Worm (Caenorhabditis elegans) whole organism, L4 larva: ENCODE measurements around the gene C52E4.12.

ENCODE experiments used
- F26F4.8 ChIP-seq: fragments of 200-800 bp; sonication (Bioruptor generic); conservative IDR thresholded peaks from 2 replicates; pipeline ENCODE4 v1.3.6; 2022; ENCODE audit warnings: missing genetic modification characterization, missing compliant biosample characterization
- F44E2.7 ChIP-seq: fragments of 200-800 bp; sonication (Bioruptor generic); IDR thresholded peaks from 2 replicates; pipeline ENCODE4 v2.1.2; 2022; ENCODE audit warnings: missing genetic modification characterization, missing compliant biosample characterization
- F49E8.2 ChIP-seq: sonication (generic microtip); optimal IDR thresholded peaks from 2 replicates; lab custom pipeline; 2016; ENCODE audit warnings: missing compliant biosample characterization, mild to moderate bottlenecking, missing genetic modification characterization, borderline replicate concordance
- R02D3.7 ChIP-seq: fragments of 150-350 bp; sonication (generic microtip); optimal IDR thresholded peaks from 3 replicates; lab custom pipeline; 2014; ENCODE audit warnings: missing biosample characterization, missing genetic modification characterization
- T26A8.4 ChIP-seq: fragments of 200-800 bp; sonication (Bioruptor generic); IDR thresholded peaks from 2 replicates; pipeline ENCODE4 v1.3.6; 2022; ENCODE audit warnings: missing genetic modification characterization, missing compliant biosample characterization
- Y105C5A.15 ChIP-seq: fragments of 200-800 bp; sonication (Bioruptor generic); IDR thresholded peaks from 2 replicates; pipeline ENCODE4 v1.3.6; 2022; ENCODE audit warnings: missing genetic modification characterization, missing compliant biosample characterization
- Y5F2A.4 ChIP-seq: fragments of 200-800 bp; sonication (Bioruptor generic); optimal IDR thresholded peaks from 2 replicates; lab custom pipeline; 2018; ENCODE audit warnings: mild to moderate bottlenecking, missing genetic modification characterization, missing compliant biosample characterization
- Y75B8A.6 ChIP-seq: fragments of 200-800 bp; sonication (Bioruptor generic); IDR thresholded peaks from 2 replicates; pipeline ENCODE4 v1.3.6; 2022; ENCODE audit warnings: missing genetic modification reagents, missing genetic modification characterization, missing compliant biosample characterization
- ZK337.2 ChIP-seq: fragments of 200-800 bp; sonication (Bioruptor generic); IDR thresholded peaks from 2 replicates; pipeline ENCODE4 v1.3.6; 2022; ENCODE audit warnings: missing genetic modification reagents, missing genetic modification characterization, missing compliant biosample characterization
- aly-2 ChIP-seq: sonication (generic microtip); optimal IDR thresholded peaks from 2 replicates; lab custom pipeline; 2018; ENCODE audit warnings: missing biosample characterization, missing genetic modification characterization
- ama-1 ChIP-seq: fragments of 150-350 bp; optimal IDR thresholded peaks from 2 replicates; lab custom pipeline; 2014; ENCODE audit warnings: inconsistent platforms, mixed read lengths
- arid-1 ChIP-seq: fragments of 200-800 bp; sonication (Bioruptor generic); conservative IDR thresholded peaks from 2 replicates; pipeline ENCODE4 v1.3.6; 2022; ENCODE audit warnings: missing genetic modification reagents, missing genetic modification characterization, missing compliant biosample characterization
- attf-4 ChIP-seq: sonication (generic microtip); optimal IDR thresholded peaks from 3 replicates; lab custom pipeline; 2017; ENCODE audit warnings: missing biosample characterization, missing genetic modification characterization
- ceh-20 ChIP-seq: fragments of 200-800 bp; sonication (Bioruptor generic); IDR thresholded peaks from 2 replicates; pipeline ENCODE4 v1.3.6; 2022; ENCODE audit warnings: missing genetic modification reagents, missing genetic modification characterization, missing compliant biosample characterization
- ceh-28 ChIP-seq: fragments of 150-350 bp; optimal IDR thresholded peaks from 2 replicates; lab custom pipeline; 2014; ENCODE audit warnings: missing biosample characterization, missing genetic modification reagents, missing genetic modification characterization
- ceh-32 ChIP-seq: sonication (generic microtip); optimal IDR thresholded peaks from 2 replicates; lab custom pipeline; 2016; ENCODE audit warnings: mild to moderate bottlenecking, missing genetic modification characterization, missing compliant biosample characterization; ENCODE audit not compliant: poor library complexity
- cey-2 ChIP-seq: sonication (generic microtip); optimal IDR thresholded peaks from 3 replicates; lab custom pipeline; 2017; ENCODE audit warnings: missing genetic modification characterization, mild to moderate bottlenecking, missing compliant biosample characterization, antibody characterized with exemption, borderline replicate concordance; ENCODE audit not compliant: insufficient read depth
- daf-12 ChIP-seq: fragments of 150-350 bp; optimal IDR thresholded peaks from 2 replicates; lab custom pipeline; 2014; ENCODE audit warnings: missing biosample characterization, missing genetic modification reagents, missing genetic modification characterization
- daf-16 ChIP-seq, 3 experiments: sonication (generic microtip); optimal IDR thresholded peaks; 2 replicates each; lab custom pipeline; 2016 to 2017; ENCODE audit warnings: missing genetic modification characterization in 3 of 3, missing genetic modification reagents in 3 of 3, mild to moderate bottlenecking in 2 of 3, missing compliant biosample characterization in 2 of 3, missing biosample characterization in 1 of 3, moderate library complexity in 1 of 3
- daf-19 ChIP-seq: fragments of 200-800 bp; sonication (Bioruptor generic); conservative IDR thresholded peaks from 2 replicates; pipeline ENCODE4 v1.3.6; 2022; ENCODE audit warnings: missing genetic modification characterization, missing compliant biosample characterization
- daf-8 ChIP-seq: fragments of 200-800 bp; sonication (Bioruptor generic); IDR thresholded peaks from 2 replicates; pipeline ENCODE4 v1.3.6; 2022; ENCODE audit warnings: missing genetic modification characterization, missing compliant biosample characterization
- dmd-6 ChIP-seq: fragments of 200-800 bp; sonication (Bioruptor generic); IDR thresholded peaks from 2 replicates; pipeline ENCODE4 v1.3.6; 2022; ENCODE audit warnings: missing genetic modification reagents, missing genetic modification characterization, missing compliant biosample characterization
- duxl-1 ChIP-seq: sonication (generic microtip); optimal IDR thresholded peaks from 2 replicates; lab custom pipeline; 2016; ENCODE audit warnings: mild to moderate bottlenecking, missing genetic modification characterization, moderate library complexity, missing compliant biosample characterization; ENCODE audit not compliant: poor library complexity
- dve-1 ChIP-seq: sonication (generic microtip); optimal IDR thresholded peaks from 2 replicates; lab custom pipeline; 2017; ENCODE audit warnings: antibody characterized with exemption, mild to moderate bottlenecking, missing genetic modification characterization, missing compliant biosample characterization; ENCODE audit not compliant: insufficient read depth
- egl-43 ChIP-seq: fragments of 200-800 bp; sonication (Bioruptor generic); IDR thresholded peaks from 2 replicates; pipeline ENCODE4 v1.3.6; 2022; ENCODE audit warnings: missing genetic modification reagents, missing genetic modification characterization, missing compliant biosample characterization
- gei-8 ChIP-seq: fragments of 200-800 bp; sonication (Bioruptor generic); optimal IDR thresholded peaks from 2 replicates; lab custom pipeline; 2018; ENCODE audit warnings: mild to moderate bottlenecking, missing genetic modification characterization, missing compliant biosample characterization
- hlh-11 ChIP-seq: fragments of 200-800 bp; sonication (Bioruptor generic); optimal IDR thresholded peaks from 2 replicates; lab custom pipeline; 2018; ENCODE audit warnings: mild to moderate bottlenecking, missing genetic modification characterization, missing compliant biosample characterization
- hlh-30 ChIP-seq: sonication (generic microtip); optimal IDR thresholded peaks from 2 replicates; lab custom pipeline; 2017; ENCODE audit warnings: antibody characterized with exemption, mild to moderate bottlenecking, missing genetic modification characterization, missing compliant biosample characterization; ENCODE audit not compliant: insufficient read depth
- lsy-2 ChIP-seq, 2 experiments: fragments of 150-350 bp in 1 of 2; sonication (generic microtip) in 1 of 2; optimal IDR thresholded peaks; 2 replicates each; lab custom pipeline; 2014 to 2017; ENCODE audit warnings: missing biosample characterization in 2 of 2, missing genetic modification characterization in 2 of 2
- madf-9 ChIP-seq: fragments of 200-800 bp; sonication (Bioruptor generic); conservative IDR thresholded peaks from 2 replicates; pipeline ENCODE4 v1.3.6; 2022; ENCODE audit warnings: missing genetic modification reagents, missing genetic modification characterization, missing compliant biosample characterization
- nhr-10 ChIP-seq: fragments of 150-350 bp; optimal IDR thresholded peaks from 2 replicates; lab custom pipeline; 2014; ENCODE audit warnings: missing biosample characterization, missing genetic modification characterization
- nhr-111 ChIP-seq: fragments of 200-800 bp; sonication (Bioruptor generic); optimal IDR thresholded peaks from 2 replicates; lab custom pipeline; 2018; ENCODE audit warnings: mild to moderate bottlenecking, missing genetic modification characterization, missing compliant biosample characterization
- nhr-237 ChIP-seq: sonication (generic microtip); optimal IDR thresholded peaks from 2 replicates; lab custom pipeline; 2017; ENCODE audit warnings: missing biosample characterization, missing genetic modification characterization
- nhr-28 ChIP-seq: fragments of 150-350 bp; optimal IDR thresholded peaks from 2 replicates; lab custom pipeline; 2014; ENCODE audit warnings: missing biosample characterization, missing genetic modification characterization
- nhr-41 ChIP-seq: fragments of 200-800 bp; sonication (Bioruptor generic); IDR thresholded peaks from 2 replicates; pipeline ENCODE4 v1.3.6; 2022; ENCODE audit warnings: missing genetic modification reagents, missing genetic modification characterization, missing compliant biosample characterization
- nhr-42 ChIP-seq: fragments of 200-800 bp; sonication (Bioruptor generic); IDR thresholded peaks from 2 replicates; pipeline ENCODE4 v1.3.6; 2022; ENCODE audit warnings: missing genetic modification characterization, missing compliant biosample characterization
- nhr-48 ChIP-seq: sonication (generic microtip); optimal IDR thresholded peaks from 2 replicates; lab custom pipeline; 2016; ENCODE audit warnings: mild to moderate bottlenecking, missing genetic modification characterization, missing compliant biosample characterization
- nhr-76 ChIP-seq: fragments of 150-350 bp; optimal IDR thresholded peaks from 2 replicates; lab custom pipeline; 2014; ENCODE audit warnings: missing biosample characterization, missing genetic modification characterization
- nhr-77 ChIP-seq: fragments of 150-350 bp; optimal IDR thresholded peaks from 2 replicates; lab custom pipeline; 2014; ENCODE audit warnings: missing biosample characterization, missing genetic modification characterization
- pqm-1 ChIP-seq: sonication (generic microtip); optimal IDR thresholded peaks from 2 replicates; lab custom pipeline; 2017; ENCODE audit warnings: missing biosample characterization, missing genetic modification characterization
- saeg-2 ChIP-seq: fragments of 200-800 bp; sonication (Bioruptor generic); IDR thresholded peaks from 2 replicates; pipeline ENCODE4 v1.3.6; 2022; ENCODE audit warnings: missing genetic modification reagents, missing genetic modification characterization, missing compliant biosample characterization
- set-16 ChIP-seq: fragments of 200-800 bp; sonication (Bioruptor generic); IDR thresholded peaks from 2 replicates; pipeline ENCODE4 v1.3.6; 2022; ENCODE audit warnings: missing genetic modification reagents, missing genetic modification characterization, missing compliant biosample characterization
- snpc-1.2 ChIP-seq: fragments of 200-800 bp; sonication (Bioruptor generic); IDR thresholded peaks from 2 replicates; pipeline ENCODE4 v1.3.6; 2022; ENCODE audit warnings: missing genetic modification reagents, missing genetic modification characterization, missing compliant biosample characterization
- snpc-4 ChIP-seq: fragments of 150-350 bp; optimal IDR thresholded peaks from 2 replicates; lab custom pipeline; 2014; ENCODE audit warnings: missing biosample characterization, missing genetic modification characterization
- spr-3 ChIP-seq: fragments of 200-800 bp; sonication (Bioruptor generic); optimal IDR thresholded peaks from 2 replicates; lab custom pipeline; 2018; ENCODE audit warnings: mild to moderate bottlenecking, missing genetic modification characterization, missing compliant biosample characterization
- unc-130 ChIP-seq: sonication (generic microtip); optimal IDR thresholded peaks from 2 replicates; lab custom pipeline; 2016; ENCODE audit warnings: missing genetic modification reagents, missing genetic modification characterization, missing compliant biosample characterization
- unc-62 ChIP-seq, 3 experiments: fragments of 150-350 bp in 1 of 3; sonication (generic microtip); optimal IDR thresholded peaks in 2 of 3; peaks in 1 of 3; 1 replicate in 1 of 3; 2 replicates in 2 of 3; lab custom pipeline; 2014 to 2017; ENCODE audit warnings: missing biosample characterization in 3 of 3, missing genetic modification characterization in 3 of 3, missing genetic modification reagents in 3 of 3, missing genotype in 1 of 3
- vab-7 ChIP-seq: fragments of 200-800 bp; sonication (Bioruptor generic); IDR thresholded peaks from 2 replicates; pipeline ENCODE4 v1.3.6; 2022; ENCODE audit warnings: missing genetic modification reagents, missing genetic modification characterization, missing compliant biosample characterization
- zip-2 ChIP-seq: fragments of 150-350 bp; optimal IDR thresholded peaks from 2 replicates; lab custom pipeline; 2014; ENCODE audit warnings: missing biosample characterization, missing genetic modification characterization
- ztf-11 ChIP-seq: fragments of 150-350 bp; optimal IDR thresholded peaks from 2 replicates; lab custom pipeline; 2014; ENCODE audit warnings: missing biosample characterization, missing genetic modification characterization
- ztf-7 ChIP-seq: fragments of 150-350 bp; optimal IDR thresholded peaks from 2 replicates; lab custom pipeline; 2014; ENCODE audit warnings: missing biosample characterization, missing genetic modification characterization

C52E4.12 gene

ce11 chrV:11975233-11975632 is 20.7 kb upstream of the C52E4.12 start, which contains the start of gene cpr-1:
Gene cpr-1 (plus strand): TSS chrV:11975551.
- TF ChIP-seq ceh-28 (tag; lab: Kevin White, UChicago), result no peak
- no peak for TF ChIP-seq snpc-4
- no peak for TF ChIP-seq daf-12 (tag; lab: Kevin White, UChicago)
- no peak for TF ChIP-seq F49E8.2 (tag; lab: Kevin White, UChicago)
- TF ChIP-seq Y105C5A.15 (GFP tag; lab: Robert Waterston, UW), result no peak
- no peak for TF ChIP-seq Y5F2A.4 (GFP tag; lab: Kevin White, UChicago)
- TF ChIP-seq ztf-11 (tag; lab: Kevin White, UChicago), result no peak
- no peak for TF ChIP-seq snpc-1.2 (GFP tag; lab: Robert Waterston, UW)
- TF ChIP-seq vab-7 (GFP tag; lab: Robert Waterston, UW), result no peak
- no peak for TF ChIP-seq lsy-2 (tag; optimal IDR thresholded peaks at IDR 0.05; lab: Kevin White, UChicago)
- peak; percentile 92 for TF ChIP-seq dmd-6 (GFP tag; lab: Robert Waterston, UW)
- peak; percentile 87 for TF ChIP-seq hlh-11 (tag; lab: Kevin White, UChicago)
- TF ChIP-seq ceh-20 (GFP tag; lab: Robert Waterston, UW), result no peak
- peak; percentile 65 for TF ChIP-seq dve-1
- no peak for TF ChIP-seq zip-2 (tag; lab: Kevin White, UChicago)
- no peak for TF ChIP-seq nhr-42 (GFP tag; lab: Robert Waterston, UW)
- TF ChIP-seq R02D3.7 (tag; lab: Kevin White, UChicago), result no peak
- no peak for TF ChIP-seq daf-16 (GFP tag; optimal IDR thresholded peaks at IDR 0.05; lab: Kevin White, UChicago)
- TF ChIP-seq daf-16 (tag; optimal IDR thresholded peaks at IDR 0.05; lab: Kevin White, UChicago), result peak; percentile 42
- TF ChIP-seq unc-62 (GFP tag; optimal IDR thresholded peaks at IDR 0.05 in 1 of 2; lab: Kevin White, UChicago), result peak in 1 of 2 experiments; percentile 75
- no peak for TF ChIP-seq unc-62 (tag; optimal IDR thresholded peaks at IDR 0.05; lab: Kevin White, UChicago)
- TF ChIP-seq nhr-111 (GFP tag; lab: Kevin White, UChicago), result no peak
- TF ChIP-seq nhr-28, result peak; percentile 69
- peak; percentile 25 for TF ChIP-seq nhr-77
- no peak; the same call in 1 of the 2 replicates for TF ChIP-seq nhr-41 (GFP tag; lab: Robert Waterston, UW)
- no peak for TF ChIP-seq ama-1
- TF ChIP-seq daf-19, result no peak
- TF ChIP-seq madf-9 (GFP tag; lab: Robert Waterston, UW), result no peak
- TF ChIP-seq nhr-48 (tag; lab: Kevin White, UChicago), result peak; percentile 69
- no peak for TF ChIP-seq duxl-1 (tag; lab: Kevin White, UChicago)
- TF ChIP-seq ceh-32 (tag; lab: Kevin White, UChicago), result no peak
- TF ChIP-seq pqm-1 (tag; lab: Kevin White, UChicago), result peak; percentile 77
- TF ChIP-seq daf-8, result no peak
- no peak for TF ChIP-seq T26A8.4 (GFP tag; lab: Robert Waterston, UW)
- no peak for TF ChIP-seq nhr-76 (tag; lab: Kevin White, UChicago)
- TF ChIP-seq nhr-237 (tag; lab: Kevin White, UChicago), result no peak
- no peak for TF ChIP-seq gei-8 (GFP tag; lab: Kevin White, UChicago)
- TF ChIP-seq saeg-2, result no peak
- no peak for TF ChIP-seq attf-4 (tag; lab: Kevin White, UChicago)
- TF ChIP-seq unc-130 (GFP tag; lab: Kevin White, UChicago), result no peak
- TF ChIP-seq cey-2 (tag; lab: Kevin White, UChicago), result no peak
- TF ChIP-seq arid-1 (GFP tag; lab: Robert Waterston, UW), result no peak
- no peak for TF ChIP-seq aly-2 (tag; lab: Kevin White, UChicago)
- no peak for TF ChIP-seq Y75B8A.6 (GFP tag; lab: Robert Waterston, UW)
- TF ChIP-seq set-16 (GFP tag; lab: Robert Waterston, UW), result no peak
- TF ChIP-seq F44E2.7 (GFP tag; lab: Robert Waterston, UW), result no peak
- TF ChIP-seq egl-43 (GFP tag; lab: Robert Waterston, UW), result no peak
- no peak for TF ChIP-seq F26F4.8 (GFP tag; lab: Robert Waterston, UW)
- no peak for TF ChIP-seq spr-3 (GFP tag; lab: Kevin White, UChicago)
- TF ChIP-seq ztf-7 (tag; lab: Kevin White, UChicago), result no peak
- TF ChIP-seq hlh-30 (tag; lab: Kevin White, UChicago), result peak; percentile 12
- TF ChIP-seq nhr-10 (tag; lab: Kevin White, UChicago), result no peak
- TF ChIP-seq ZK337.2, result no peak
